Worm (Caenorhabditis elegans): ENCODE data around the gene K08E5.5.

ce11 chrIII:10152495-10152894 is 7.8 kb downstream of the K08E5.5 start, which contains the start of gene nac-3:
- TF ChIP-seq skn-1 (tag; optimal IDR thresholded peaks at IDR 0.05) (no peak), elt-3 (tag; optimal IDR thresholded peaks at IDR 0.05) (no peak), F13H6.1 (tag; optimal IDR thresholded peaks at IDR 0.05) (no peak), nhr-237 (tag; optimal IDR thresholded peaks at IDR 0.05) (no peak), ama-1 (optimal IDR thresholded peaks at IDR 0.05) (no peak), lsy-2 (tag; optimal IDR thresholded peaks at IDR 0.05) (no peak), nhr-12 (tag; optimal IDR thresholded peaks at IDR 0.05) (no peak), zag-1 (tag; optimal IDR thresholded peaks at IDR 0.05) (no peak), nhr-25 (tag; optimal IDR thresholded peaks at IDR 0.05) (no peak), ztf-11 (tag; optimal IDR thresholded peaks at IDR 0.05) (no peak), alr-1 (tag; optimal IDR thresholded peaks at IDR 0.05) (no peak), ceh-82 (tag; optimal IDR thresholded peaks at IDR 0.05) (no peak)

All from whole organism, L2 larva.